Fruit fly (Drosophila melanogaster): ENCODE measurements around the gene Fdx1.

Fdx1 gene

dm6 chr3L:9370907-9371365 lies at the start of gene Fdx1:
Fdx1 (minus strand) TSS chr3L:9371238.
- TF ChIP-seq CG17801 (GFP tag; optimal IDR thresholded peaks at IDR 0.05; ENCODE audit: partially characterized antibody) = peak; percentile 64

- TF ChIP-seq CG17801 (GFP tag; optimal IDR thresholded peaks at IDR 0.05; ENCODE audit: partially characterized antibody) = no peak
Measured at dm6 chr3L:9420819-9421130, 49.7 kb upstream of the Fdx1 start.

dm6 chr3L:9420054-9420818 lies 49.2 kb upstream of the Fdx1 start:
- peak; percentile 98 for TF ChIP-seq CG17801 (GFP tag; optimal IDR thresholded peaks at IDR 0.05; ENCODE audit: partially characterized antibody)

dm6 chr3L:9419328-9419727 lies 48.3 kb upstream of the Fdx1 start:
- peak; percentile 38 for TF ChIP-seq CG17801 (GFP tag; optimal IDR thresholded peaks at IDR 0.05; ENCODE audit: partially characterized antibody)

dm6 chr3L:9417288-9417687 lies 46.2 kb upstream of the Fdx1 start, which contains the start of gene CG3982:
CG3982 (minus strand) TSS chr3L:9417388.
- TF ChIP-seq CG17801 (GFP tag; optimal IDR thresholded peaks at IDR 0.05; ENCODE audit: partially characterized antibody) = no peak

- peak; percentile 81 for TF ChIP-seq CG17801 (GFP tag; optimal IDR thresholded peaks at IDR 0.05; ENCODE audit: partially characterized antibody)
Measured at dm6 chr3L:9410754-9411423, 39.9 kb upstream of the Fdx1 start, which contains the start of the genes CG4022 and Cpsf5. CG4022 (minus strand) TSS chr3L:9410832. Cpsf5 (plus strand) TSS chr3L:9411038.

- no peak for TF ChIP-seq CG17801 (GFP tag; optimal IDR thresholded peaks at IDR 0.05; ENCODE audit: partially characterized antibody)
Measured at dm6 chr3L:9410030-9410589, 39.1 kb upstream of the Fdx1 start.

dm6 chr3L:9404497-9404896 lies 33.5 kb upstream of the Fdx1 start, which contains the start of gene Cpr67B:
Cpr67B (plus strand) TSS chr3L:9404797.
- TF ChIP-seq CG17801 (GFP tag; optimal IDR thresholded peaks at IDR 0.05; ENCODE audit: partially characterized antibody) = no peak

dm6 chr3L:9402157-9402890 lies 31.3 kb upstream of the Fdx1 start, which contains the start of gene eIF4E1:
eIF4E1 (minus strand) TSS chr3L:9402460.
- no peak for TF ChIP-seq CG17801 (GFP tag; optimal IDR thresholded peaks at IDR 0.05; ENCODE audit: partially characterized antibody)

- no peak for TF ChIP-seq CG17801 (GFP tag; optimal IDR thresholded peaks at IDR 0.05; ENCODE audit: partially characterized antibody)
Measured at dm6 chr3L:9401354-9402156, 30.5 kb upstream of the Fdx1 start.

- no peak for TF ChIP-seq CG17801 (GFP tag; optimal IDR thresholded peaks at IDR 0.05; ENCODE audit: partially characterized antibody)
Measured at dm6 chr3L:9400697-9401353, 29.8 kb upstream of the Fdx1 start.

- TF ChIP-seq CG17801 (GFP tag; optimal IDR thresholded peaks at IDR 0.05; ENCODE audit: partially characterized antibody) = no peak
Measured at dm6 chr3L:9399855-9400254, 28.8 kb upstream of the Fdx1 start.

dm6 chr3L:9399013-9399750 lies 28.1 kb upstream of the Fdx1 start, which contains the start of gene CG4080:
CG4080 (minus strand) TSS chr3L:9399227.
- peak; percentile 68 for TF ChIP-seq CG17801 (GFP tag; optimal IDR thresholded peaks at IDR 0.05; ENCODE audit: partially characterized antibody)

All from ovary, adult (tissue).